Worm (Caenorhabditis elegans) whole organism, young adult: Measurements from ENCODE around the gene attf-3.

Source experiments
- B0336.3 ChIP-seq: fragments of 200-800 bp; sonication (Bioruptor generic); IDR thresholded peaks from 2 replicates; pipeline ENCODE4 v1.3.6; 2022; ENCODE audit warnings: missing genetic modification characterization, missing compliant biosample characterization
- C06A6.2 ChIP-seq: fragments of 200-800 bp; sonication (Bioruptor generic); conservative IDR thresholded peaks from 2 replicates; pipeline ENCODE4 v1.3.6; 2022; ENCODE audit warnings: missing genetic modification characterization, missing compliant biosample characterization
- F49E8.2 ChIP-seq: sonication (generic microtip); optimal IDR thresholded peaks from 3 replicates; lab custom pipeline; 2017; ENCODE audit warnings: missing genetic modification characterization, mild to moderate bottlenecking, missing compliant biosample characterization, antibody characterized with exemption, moderate library complexity; ENCODE audit not compliant: insufficient read depth
- ama-1 ChIP-seq, 3 experiments: fragments of 150-350 bp in 1 of 3; sonication (generic microtip) in 2 of 3; optimal IDR thresholded peaks; 2 replicates each; lab custom pipeline; 2014 to 2018; ENCODE audit warnings: missing biosample characterization in 2 of 3, missing genetic modification characterization in 2 of 3, missing genetic modification reagents in 2 of 3
- bed-1 ChIP-seq: fragments of 200-800 bp; sonication (Bioruptor generic); IDR thresholded peaks from 2 replicates; pipeline ENCODE4 v1.3.6; 2022; ENCODE audit warnings: missing genetic modification reagents, missing genetic modification characterization, missing compliant biosample characterization
- ceh-91 ChIP-seq: fragments of 200-800 bp; sonication (Bioruptor generic); IDR thresholded peaks from 2 replicates; pipeline ENCODE4 v1.3.6; 2022; ENCODE audit warnings: missing genetic modification reagents, missing genetic modification characterization, missing compliant biosample characterization
- gei-17 ChIP-seq: fragments of 200-800 bp; sonication (Bioruptor generic); optimal IDR thresholded peaks from 2 replicates; lab custom pipeline; 2018; ENCODE audit warnings: mild to moderate bottlenecking, missing genetic modification characterization, missing compliant biosample characterization
- madf-3 ChIP-seq: fragments of 200-800 bp; sonication (Bioruptor generic); IDR thresholded peaks from 2 replicates; pipeline ENCODE4 v1.3.6; 2022; ENCODE audit warnings: missing genetic modification reagents, missing genetic modification characterization, missing compliant biosample characterization
- nfyb-1 ChIP-seq: fragments of 200-800 bp; sonication (Bioruptor generic); IDR thresholded peaks from 2 replicates; pipeline ENCODE4 v1.3.6; 2022; ENCODE audit warnings: missing genetic modification reagents, missing genetic modification characterization, missing compliant biosample characterization
- nhr-179 ChIP-seq: sonication (generic microtip); optimal IDR thresholded peaks from 2 replicates; lab custom pipeline; 2016; ENCODE audit warnings: mild to moderate bottlenecking, missing genetic modification characterization, missing compliant biosample characterization
- repo-1 ChIP-seq: sonication (generic microtip); optimal IDR thresholded peaks from 2 replicates; lab custom pipeline; 2017; ENCODE audit warnings: mild to moderate bottlenecking, missing genetic modification characterization, missing compliant biosample characterization
- tlf-1 ChIP-seq: fragments of 200-800 bp; sonication (Bioruptor generic); optimal IDR thresholded peaks from 2 replicates; lab custom pipeline; 2018; ENCODE audit warnings: mild to moderate bottlenecking, missing genetic modification characterization, missing compliant biosample characterization

ce11 chrIII:33257-33656, 52.9 kb downstream of the attf-3 start:
- TF ChIP-seq gei-17 (no peak), madf-3 (GFP tag; lab: Robert Waterston, UW) (no peak), tlf-1 (GFP tag; lab: Kevin White, UChicago) (no peak), ceh-91 (GFP tag; lab: Robert Waterston, UW) (no peak), C06A6.2 (GFP tag; lab: Robert Waterston, UW) (no peak), repo-1 (tag; lab: Kevin White, UChicago) (no peak), B0336.3 (GFP tag; lab: Robert Waterston, UW) (no peak), F49E8.2 (tag; lab: Kevin White, UChicago) (no peak), ama-1 (optimal IDR thresholded peaks at IDR 0.05; lab: Kevin White, UChicago) (no peak), ama-1 (GFP tag; optimal IDR thresholded peaks at IDR 0.05; lab: Kevin White, UChicago) (no peak), nfyb-1 (GFP tag; lab: Robert Waterston, UW) (no peak), bed-1 (GFP tag; lab: Robert Waterston, UW) (no peak), nhr-179 (tag; lab: Kevin White, UChicago) (no peak)
